Worm (Caenorhabditis elegans) whole organism, late embryonic: ENCODE measurements around the gene ZK829.1.

Source experiments
- C08G9.2 ChIP-seq: sonication (generic microtip); optimal IDR thresholded peaks from 2 replicates; lab custom pipeline; 2016; ENCODE audit warnings: mild to moderate bottlenecking, missing genetic modification characterization, moderate library complexity, missing compliant biosample characterization
- C38D4.7 ChIP-seq: fragments of 200-800 bp; sonication (Bioruptor generic); optimal IDR thresholded peaks from 2 replicates; lab custom pipeline; 2018; ENCODE audit warnings: mild to moderate bottlenecking, missing genetic modification characterization, moderate library complexity, missing compliant biosample characterization
- K02D7.2 ChIP-seq: sonication (generic microtip); optimal IDR thresholded peaks from 2 replicates; lab custom pipeline; 2017; ENCODE audit warnings: mild to moderate bottlenecking, missing genetic modification characterization, missing compliant biosample characterization
- Y22D7AL.16 ChIP-seq: sonication (generic microtip); optimal IDR thresholded peaks from 2 replicates; lab custom pipeline; 2016; ENCODE audit warnings: missing genetic modification characterization, missing compliant biosample characterization
- ama-1 ChIP-seq: fragments of 150-350 bp; optimal IDR thresholded peaks from 2 replicates; lab custom pipeline; 2014
- ceh-18 ChIP-seq: sonication (generic microtip); optimal IDR thresholded peaks from 2 replicates; lab custom pipeline; 2016; ENCODE audit warnings: missing genetic modification characterization, missing compliant biosample characterization
- ceh-2 ChIP-seq: sonication (generic microtip); optimal IDR thresholded peaks from 2 replicates; lab custom pipeline; 2016; ENCODE audit warnings: missing genotype, missing genetic modification characterization, missing compliant biosample characterization
- ceh-22 ChIP-seq: sonication (generic microtip); optimal IDR thresholded peaks from 2 replicates; lab custom pipeline; 2017; ENCODE audit warnings: missing biosample characterization, missing genetic modification characterization
- ceh-24 ChIP-seq: sonication (generic microtip); optimal IDR thresholded peaks from 2 replicates; lab custom pipeline; 2016; ENCODE audit warnings: mild to moderate bottlenecking, missing genetic modification characterization, missing compliant biosample characterization
- ceh-48 ChIP-seq: sonication (generic microtip); optimal IDR thresholded peaks from 2 replicates; lab custom pipeline; 2016; ENCODE audit warnings: missing genetic modification characterization, inconsistent platforms, missing compliant biosample characterization
- ceh-6 ChIP-seq: fragments of 200-800 bp; sonication (Bioruptor generic); optimal IDR thresholded peaks from 2 replicates; lab custom pipeline; 2018; ENCODE audit warnings: mild to moderate bottlenecking, missing genetic modification characterization, missing compliant biosample characterization
- ceh-9 ChIP-seq: sonication (generic microtip); optimal IDR thresholded peaks from 2 replicates; lab custom pipeline; 2016; ENCODE audit warnings: mild to moderate bottlenecking, missing genetic modification characterization, inconsistent platforms, missing compliant biosample characterization
- che-1 ChIP-seq: sonication (generic microtip); optimal IDR thresholded peaks from 2 replicates; lab custom pipeline; 2016; ENCODE audit warnings: mild to moderate bottlenecking, missing genetic modification characterization, missing compliant biosample characterization
- elt-4 ChIP-seq: sonication (generic microtip); optimal IDR thresholded peaks from 2 replicates; lab custom pipeline; 2016; ENCODE audit warnings: missing genetic modification characterization, missing compliant biosample characterization
- ets-4 ChIP-seq: sonication (generic microtip); optimal IDR thresholded peaks from 2 replicates; lab custom pipeline; 2016; ENCODE audit warnings: missing genetic modification characterization, missing compliant biosample characterization
- eyg-1 ChIP-seq: sonication (generic microtip); optimal IDR thresholded peaks from 2 replicates; lab custom pipeline; 2016; ENCODE audit warnings: missing genotype, missing genetic modification characterization, missing compliant biosample characterization
- fax-1 ChIP-seq: sonication (generic microtip); optimal IDR thresholded peaks from 2 replicates; lab custom pipeline; 2016; ENCODE audit warnings: missing genotype, missing genetic modification characterization, missing compliant biosample characterization
- fkh-6 ChIP-seq: sonication (generic microtip); optimal IDR thresholded peaks from 2 replicates; lab custom pipeline; 2016; ENCODE audit warnings: missing genetic modification characterization, missing compliant biosample characterization
- gmeb-2 ChIP-seq: sonication (generic microtip); optimal IDR thresholded peaks from 2 replicates; lab custom pipeline; 2016; ENCODE audit warnings: missing genetic modification characterization, inconsistent platforms, missing compliant biosample characterization
- hlh-15 ChIP-seq: sonication (generic microtip); optimal IDR thresholded peaks from 2 replicates; lab custom pipeline; 2016; ENCODE audit warnings: missing genetic modification characterization, missing compliant biosample characterization
- lim-6 ChIP-seq: sonication (generic microtip); optimal IDR thresholded peaks from 2 replicates; lab custom pipeline; 2016; ENCODE audit warnings: missing genetic modification characterization, missing compliant biosample characterization
- lin-11 ChIP-seq: fragments of 200-800 bp; sonication (Bioruptor generic); optimal IDR thresholded peaks from 2 replicates; lab custom pipeline; 2018; ENCODE audit warnings: mild to moderate bottlenecking, missing genetic modification characterization, missing compliant biosample characterization
- madf-2 ChIP-seq: sonication (generic microtip); optimal IDR thresholded peaks from 2 replicates; lab custom pipeline; 2017; ENCODE audit warnings: missing genetic modification characterization, missing compliant biosample characterization
- mec-3 ChIP-seq: sonication (generic microtip); optimal IDR thresholded peaks from 2 replicates; lab custom pipeline; 2016; ENCODE audit warnings: borderline replicate concordance, missing genetic modification characterization, missing compliant biosample characterization
- nfya-1 ChIP-seq: sonication (generic microtip); optimal IDR thresholded peaks from 2 replicates; lab custom pipeline; 2017; ENCODE audit warnings: missing genetic modification characterization, mild to moderate bottlenecking, missing compliant biosample characterization, antibody characterized with exemption, moderate library complexity
- nhr-11 ChIP-seq: fragments of 150-350 bp; optimal IDR thresholded peaks from 2 replicates; lab custom pipeline; 2014; ENCODE audit warnings: missing biosample characterization, missing genetic modification characterization
- nhr-232 ChIP-seq: sonication (generic microtip); optimal IDR thresholded peaks from 2 replicates; lab custom pipeline; 2016; ENCODE audit warnings: missing genetic modification characterization, missing compliant biosample characterization
- npax-4 ChIP-seq: sonication (generic microtip); optimal IDR thresholded peaks from 2 replicates; lab custom pipeline; 2016; ENCODE audit warnings: missing genetic modification characterization, missing compliant biosample characterization
- odd-2 ChIP-seq: sonication (generic microtip); optimal IDR thresholded peaks from 2 replicates; lab custom pipeline; 2017; ENCODE audit warnings: antibody characterized with exemption, mild to moderate bottlenecking, missing genetic modification characterization, missing compliant biosample characterization
- pag-3 ChIP-seq: sonication (generic microtip); optimal IDR thresholded peaks from 2 replicates; lab custom pipeline; 2016; ENCODE audit warnings: missing compliant biosample characterization, missing genetic modification characterization, borderline replicate concordance
- pat-9 ChIP-seq: fragments of 200-800 bp; sonication (Bioruptor generic); optimal IDR thresholded peaks from 2 replicates; lab custom pipeline; 2018; ENCODE audit warnings: mild to moderate bottlenecking, missing genetic modification characterization, moderate library complexity, missing compliant biosample characterization
- rnt-1 ChIP-seq: sonication (generic microtip); optimal IDR thresholded peaks from 2 replicates; lab custom pipeline; 2016; ENCODE audit warnings: missing genetic modification characterization, missing compliant biosample characterization
- sdc-2 ChIP-seq: sonication (generic microtip); optimal IDR thresholded peaks from 2 replicates; lab custom pipeline; 2016; ENCODE audit warnings: missing genotype, missing genetic modification characterization, missing compliant biosample characterization
- sox-4 ChIP-seq: sonication (generic microtip); optimal IDR thresholded peaks from 2 replicates; lab custom pipeline; 2017; ENCODE audit warnings: mild to moderate bottlenecking, missing genetic modification characterization, inconsistent platforms, missing compliant biosample characterization
- syd-9 ChIP-seq: sonication (generic microtip); optimal IDR thresholded peaks from 2 replicates; lab custom pipeline; 2016; ENCODE audit warnings: mild to moderate bottlenecking, missing genetic modification characterization, moderate library complexity, missing compliant biosample characterization
- tbx-2 ChIP-seq: sonication (generic microtip); optimal IDR thresholded peaks from 2 replicates; lab custom pipeline; 2016; ENCODE audit warnings: missing genetic modification characterization, missing compliant biosample characterization
- zip-5 ChIP-seq: sonication (generic microtip); optimal IDR thresholded peaks from 2 replicates; lab custom pipeline; 2016; ENCODE audit warnings: missing genetic modification characterization, missing compliant biosample characterization
- ztf-16 ChIP-seq: sonication (generic microtip); optimal IDR thresholded peaks from 2 replicates; lab custom pipeline; 2017; ENCODE audit warnings: missing genetic modification characterization, missing compliant biosample characterization

Gene ZK829.1

ce11 chrIV:11901215-11901614 is 41.0 kb downstream of the ZK829.1 start:
- TF ChIP-seq ceh-18 (no peak), C38D4.7 (GFP tag; lab: Kevin White, UChicago) (no peak), lin-11 (tag; lab: Kevin White, UChicago) (no peak)

ce11 chrIV:11900399-11900798 is 41.8 kb downstream of the ZK829.1 start:
- TF ChIP-seq syd-9 (tag; lab: Kevin White, UChicago) = no peak
- no peak for TF ChIP-seq odd-2 (tag; lab: Kevin White, UChicago)
- TF ChIP-seq lim-6 (tag; lab: Kevin White, UChicago) = no peak
- no peak for TF ChIP-seq C38D4.7 (GFP tag; lab: Kevin White, UChicago)
- no peak for TF ChIP-seq ama-1 (lab: Kevin White, UChicago)
- no peak for TF ChIP-seq ceh-6 (GFP tag; lab: Kevin White, UChicago)
- TF ChIP-seq rnt-1 (tag; lab: Kevin White, UChicago) = no peak
- no peak for TF ChIP-seq K02D7.2 (tag; lab: Kevin White, UChicago)
- TF ChIP-seq sox-4 = no peak
- TF ChIP-seq C08G9.2 (tag; lab: Kevin White, UChicago) = no peak
- TF ChIP-seq ceh-48 = no peak
- no peak for TF ChIP-seq ceh-2
- TF ChIP-seq ceh-22 (tag; lab: Kevin White, UChicago) = no peak
- TF ChIP-seq, all 69 proteins: peak for 0

- TF ChIP-seq pag-3 (tag; lab: Kevin White, UChicago) (no peak), Y22D7AL.16 (tag; lab: Kevin White, UChicago) (no peak), ztf-16 (no peak), mec-3 (tag; lab: Kevin White, UChicago) (no peak), hlh-15 (tag; lab: Kevin White, UChicago) (no peak), pat-9 (tag; lab: Kevin White, UChicago) (no peak), lim-6 (tag; lab: Kevin White, UChicago) (no peak), ceh-24 (no peak), lin-11 (tag; lab: Kevin White, UChicago) (no peak), elt-4 (tag; lab: Kevin White, UChicago) (no peak), syd-9 (tag; lab: Kevin White, UChicago) (no peak)
Measured at ce11 chrIV:11899358-11899757, 42.9 kb downstream of the ZK829.1 start, which contains the start of gene nhr-43. Gene nhr-43 (plus strand): TSS chrIV:11899590.

- TF ChIP-seq ets-4 = no peak
- no peak for TF ChIP-seq tbx-2 (tag; lab: Kevin White, UChicago)
- no peak for TF ChIP-seq lin-11 (tag; lab: Kevin White, UChicago)
- no peak for TF ChIP-seq Y22D7AL.16 (tag; lab: Kevin White, UChicago)
- TF ChIP-seq ceh-9 (tag; lab: Kevin White, UChicago) = no peak
- TF ChIP-seq elt-4 (tag; lab: Kevin White, UChicago) = no peak
- TF ChIP-seq ztf-16 = no peak
- TF ChIP-seq lim-6 (tag; lab: Kevin White, UChicago) = no peak
- TF ChIP-seq nfya-1 (tag; lab: Kevin White, UChicago) = no peak
Measured at ce11 chrIV:11897710-11898109, 44.5 kb downstream of the ZK829.1 start.

DNA sequence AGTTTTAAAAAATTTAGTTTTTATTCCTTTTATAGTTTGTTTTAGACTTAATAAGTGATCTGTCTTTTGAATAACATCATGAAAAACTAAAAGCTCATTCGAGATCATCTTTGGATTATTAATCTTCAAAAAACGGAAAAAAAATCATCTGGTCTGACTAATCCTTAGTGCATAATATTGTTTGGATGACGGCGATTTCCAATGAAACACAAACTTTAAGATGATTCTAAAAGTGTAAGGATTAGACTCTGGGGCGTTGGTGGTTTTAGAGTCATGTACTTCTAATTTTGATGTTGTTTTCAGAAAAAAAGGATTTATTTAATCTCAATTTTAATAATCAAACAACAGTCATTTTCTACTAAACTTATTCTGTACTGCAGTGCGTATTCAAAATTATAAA is 48.9 kb downstream of the ZK829.1 start:
- TF ChIP-seq nfya-1 (tag; lab: Kevin White, UChicago) (no peak), pat-9 (tag; lab: Kevin White, UChicago) (no peak), madf-2 (tag; lab: Kevin White, UChicago) (no peak), eyg-1 (tag; lab: Kevin White, UChicago) (no peak), nhr-232 (tag; lab: Kevin White, UChicago) (no peak), K02D7.2 (tag; lab: Kevin White, UChicago) (no peak), fkh-6 (tag; lab: Kevin White, UChicago) (no peak), tbx-2 (tag; lab: Kevin White, UChicago) (no peak), ets-4 (no peak), npax-4 (tag; lab: Kevin White, UChicago) (no peak), lim-6 (tag; lab: Kevin White, UChicago) (no peak), zip-5 (tag; lab: Kevin White, UChicago) (no peak), odd-2 (tag; lab: Kevin White, UChicago) (no peak), che-1 (tag; lab: Kevin White, UChicago) (no peak), gmeb-2 (tag; lab: Kevin White, UChicago) (no peak), fax-1 (tag; lab: Kevin White, UChicago) (no peak), nhr-11 (no peak), sdc-2 (tag; lab: Kevin White, UChicago) (no peak)
